Worm (Caenorhabditis elegans) whole organism, young adult: ENCODE results near the gene ZK1320.3.

Source experiments
- B0035.1 ChIP-seq: sonication (generic microtip); optimal IDR thresholded peaks from 2 replicates; lab custom pipeline; 2016; ENCODE audit warnings: missing genetic modification characterization, mild to moderate bottlenecking, missing compliant biosample characterization, missing genotype, missing genetic modification reagents
- B0261.1 ChIP-seq: sonication (generic microtip); optimal IDR thresholded peaks from 2 replicates; lab custom pipeline; 2016; ENCODE audit warnings: mild to moderate bottlenecking, missing genetic modification characterization, moderate library complexity, missing compliant biosample characterization
- C06A6.2 ChIP-seq: fragments of 200-800 bp; sonication (Bioruptor generic); conservative IDR thresholded peaks from 2 replicates; pipeline ENCODE4 v1.3.6; 2022; ENCODE audit warnings: missing genetic modification characterization, missing compliant biosample characterization
- F10E7.11 ChIP-seq: sonication (generic microtip); optimal IDR thresholded peaks from 2 replicates; lab custom pipeline; 2017; ENCODE audit warnings: mild to moderate bottlenecking, missing genetic modification characterization, moderate library complexity, missing compliant biosample characterization
- F37B4.10 ChIP-seq: fragments of 200-800 bp; sonication (Bioruptor generic); IDR thresholded peaks from 2 replicates; pipeline ENCODE4 v1.3.6; 2022; ENCODE audit warnings: missing genetic modification characterization, missing compliant biosample characterization
- F49E8.2 ChIP-seq: sonication (generic microtip); optimal IDR thresholded peaks from 3 replicates; lab custom pipeline; 2017; ENCODE audit warnings: missing genetic modification characterization, mild to moderate bottlenecking, missing compliant biosample characterization, antibody characterized with exemption, moderate library complexity; ENCODE audit not compliant: insufficient read depth
- F55B11.4 ChIP-seq: sonication (generic microtip); optimal IDR thresholded peaks from 2 replicates; lab custom pipeline; 2016; ENCODE audit warnings: missing compliant biosample characterization, missing genetic modification characterization, borderline replicate concordance; ENCODE audit not compliant: insufficient read depth
- K11D2.4 ChIP-seq: fragments of 200-800 bp; sonication (Bioruptor generic); IDR thresholded peaks from 2 replicates; pipeline ENCODE4 v1.3.6; 2022; ENCODE audit warnings: missing genetic modification reagents, missing genetic modification characterization, missing compliant biosample characterization
- Y53F4B.3 ChIP-seq: fragments of 200-800 bp; sonication (Bioruptor generic); IDR thresholded peaks from 2 replicates; pipeline ENCODE4 v1.3.6; 2022; ENCODE audit warnings: missing genetic modification reagents, missing genetic modification characterization, missing compliant biosample characterization
- Y95B8A.8 ChIP-seq: fragments of 200-800 bp; sonication (Bioruptor generic); IDR thresholded peaks from 2 replicates; pipeline ENCODE4 v1.3.6; 2022; ENCODE audit warnings: missing genetic modification reagents, missing genetic modification characterization, missing compliant biosample characterization
- ZK185.1 ChIP-seq: sonication (generic microtip); optimal IDR thresholded peaks from 2 replicates; lab custom pipeline; 2016; ENCODE audit warnings: mild to moderate bottlenecking, missing genetic modification characterization, missing compliant biosample characterization; ENCODE audit not compliant: poor library complexity, severe bottlenecking
- aptf-3 ChIP-seq: fragments of 200-800 bp; sonication (Bioruptor generic); IDR thresholded peaks from 2 replicates; pipeline ENCODE4 v1.3.6; 2022; ENCODE audit warnings: missing genetic modification characterization, missing compliant biosample characterization
- cebp-2 ChIP-seq: fragments of 200-800 bp; sonication (Bioruptor generic); IDR thresholded peaks from 2 replicates; pipeline ENCODE4 v1.3.6; 2022; ENCODE audit warnings: missing genetic modification characterization, missing compliant biosample characterization
- ceh-91 ChIP-seq: fragments of 200-800 bp; sonication (Bioruptor generic); IDR thresholded peaks from 2 replicates; pipeline ENCODE4 v1.3.6; 2022; ENCODE audit warnings: missing genetic modification reagents, missing genetic modification characterization, missing compliant biosample characterization
- chd-7 ChIP-seq: sonication (generic microtip); optimal IDR thresholded peaks from 2 replicates; lab custom pipeline; 2016; ENCODE audit warnings: mild to moderate bottlenecking, missing genetic modification characterization, moderate library complexity, missing compliant biosample characterization
- die-1 ChIP-seq: sonication (generic microtip); optimal IDR thresholded peaks from 2 replicates; lab custom pipeline; 2016; ENCODE audit warnings: missing genotype, mild to moderate bottlenecking, missing genetic modification characterization, missing compliant biosample characterization
- dox-1 ChIP-seq: fragments of 200-800 bp; sonication (Bioruptor generic); IDR thresholded peaks from 2 replicates; pipeline ENCODE4 v1.3.6; 2022; ENCODE audit warnings: missing genetic modification reagents, missing genetic modification characterization, missing compliant biosample characterization
- dpff-1 ChIP-seq: sonication (generic microtip); optimal IDR thresholded peaks from 2 replicates; lab custom pipeline; 2017; ENCODE audit warnings: mild to moderate bottlenecking, missing genetic modification characterization, missing compliant biosample characterization
- egl-44 ChIP-seq: fragments of 200-800 bp; sonication (Bioruptor generic); IDR thresholded peaks from 2 replicates; pipeline ENCODE4 v1.3.6; 2022; ENCODE audit warnings: missing genetic modification reagents, missing genetic modification characterization, missing compliant biosample characterization
- fkh-3 ChIP-seq: sonication (generic microtip); optimal IDR thresholded peaks from 2 replicates; lab custom pipeline; 2016; ENCODE audit warnings: mild to moderate bottlenecking, missing genetic modification characterization, missing compliant biosample characterization
- lsl-1 ChIP-seq: fragments of 200-800 bp; sonication (Bioruptor generic); optimal IDR thresholded peaks from 2 replicates; lab custom pipeline; 2018; ENCODE audit warnings: mild to moderate bottlenecking, missing genetic modification characterization, moderate library complexity, missing compliant biosample characterization
- lsy-27 ChIP-seq: sonication (generic microtip); optimal IDR thresholded peaks from 2 replicates; lab custom pipeline; 2017; ENCODE audit warnings: missing genetic modification characterization, mild to moderate bottlenecking, missing compliant biosample characterization, antibody characterized with exemption, missing genotype, borderline replicate concordance; ENCODE audit not compliant: insufficient read depth
- madf-10 ChIP-seq: sonication (generic microtip); optimal IDR thresholded peaks from 2 replicates; lab custom pipeline; 2016; ENCODE audit warnings: mild to moderate bottlenecking, missing genetic modification characterization, missing compliant biosample characterization
- madf-6 ChIP-seq: fragments of 200-800 bp; sonication (Bioruptor generic); IDR thresholded peaks from 2 replicates; pipeline ENCODE4 v1.3.6; 2022; ENCODE audit warnings: missing genetic modification reagents, missing genetic modification characterization, missing compliant biosample characterization
- mes-4 ChIP-seq: sonication (generic microtip); optimal IDR thresholded peaks from 2 replicates; lab custom pipeline; 2016; ENCODE audit warnings: missing genotype, missing genetic modification characterization, missing compliant biosample characterization
- nfyb-1 ChIP-seq: fragments of 200-800 bp; sonication (Bioruptor generic); IDR thresholded peaks from 2 replicates; pipeline ENCODE4 v1.3.6; 2022; ENCODE audit warnings: missing genetic modification reagents, missing genetic modification characterization, missing compliant biosample characterization
- nhr-80 ChIP-seq: sonication (generic microtip); optimal IDR thresholded peaks from 2 replicates; lab custom pipeline; 2016; ENCODE audit warnings: missing genetic modification characterization, missing compliant biosample characterization
- pbrm-1 ChIP-seq: fragments of 200-800 bp; sonication (Bioruptor generic); IDR thresholded peaks from 2 replicates; pipeline ENCODE4 v1.3.6; 2022; ENCODE audit warnings: missing genetic modification reagents, missing genetic modification characterization, missing compliant biosample characterization
- rpc-1 ChIP-seq, 2 experiments: fragments of 150-350 bp in 1 of 2; sonication (generic microtip) in 1 of 2; optimal IDR thresholded peaks; 2 replicates each; lab custom pipeline; 2014 to 2018; ENCODE audit warnings: missing biosample characterization in 1 of 2, missing genetic modification characterization in 1 of 2, missing genetic modification reagents in 1 of 2, missing genotype in 1 of 2
- snpc-4 ChIP-seq, 5 experiments: fragments of 150-350 bp in 1 of 5; sonication (generic microtip) in 4 of 5; optimal IDR thresholded peaks; 2 replicates each; lab custom pipeline; 2014 to 2018; ENCODE audit warnings: missing genetic modification characterization in 5 of 5, missing biosample characterization in 3 of 5, antibody characterized with exemption in 2 of 5, mild to moderate bottlenecking in 2 of 5, missing compliant biosample characterization in 2 of 5, missing genotype in 2 of 5, moderate library complexity in 2 of 5, missing genetic modification reagents in 1 of 5
- tbx-9 ChIP-seq: sonication (generic microtip); optimal IDR thresholded peaks from 2 replicates; lab custom pipeline; 2016; ENCODE audit warnings: borderline replicate concordance, missing genetic modification characterization, inconsistent platforms, missing compliant biosample characterization
- unc-130 ChIP-seq: sonication (generic microtip); optimal IDR thresholded peaks from 2 replicates; lab custom pipeline; 2016; ENCODE audit warnings: missing genetic modification reagents, missing genetic modification characterization, missing compliant biosample characterization
- xnd-1 ChIP-seq: sonication (generic microtip); optimal IDR thresholded peaks from 2 replicates; lab custom pipeline; 2016; ENCODE audit warnings: missing genotype, missing genetic modification reagents, missing genetic modification characterization, missing compliant biosample characterization

Gene ZK1320.3

DNA sequence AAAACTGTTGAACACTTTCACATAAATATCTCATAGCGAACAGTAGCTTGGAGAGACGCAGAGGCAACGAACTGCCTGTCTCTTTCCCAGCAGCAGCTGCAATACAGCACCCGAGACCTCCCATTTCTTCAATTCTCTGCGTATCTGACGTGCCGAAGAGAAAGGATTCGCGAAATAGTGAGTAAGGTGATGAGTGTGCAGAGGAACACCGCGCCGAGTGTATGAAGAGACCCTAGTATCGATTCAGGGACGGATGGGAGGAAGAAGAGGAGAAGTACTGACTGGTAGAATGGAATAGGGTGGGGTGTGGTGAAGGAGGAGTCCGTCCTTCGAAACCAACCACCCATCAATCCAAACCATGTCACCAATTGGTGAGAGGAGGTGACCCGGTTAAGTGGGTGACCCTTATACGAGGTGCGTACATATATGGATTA lies 14.1 kb downstream of the ZK1320.3 start (continued):
- no peak for TF ChIP-seq F55B11.4 (tag; lab: Kevin White, UChicago)
- no peak for TF ChIP-seq xnd-1 (tag; lab: Kevin White, UChicago)
- peak; percentile 58; the same call in 1 of the 2 replicates for TF ChIP-seq dox-1 (GFP tag; lab: Robert Waterston, UW)
- TF ChIP-seq, all 124 proteins: peak for 27

ce11 chrII:9644940-9645634 lies 15.1 kb downstream of the ZK1320.3 start:
- no peak for TF ChIP-seq B0261.1 (tag; lab: Kevin White, UChicago)
- 0 out of 2 replicates have a peak, but pooled peaks have one; percentile 31 for TF ChIP-seq madf-6
- TF ChIP-seq K11D2.4 = no peak
- no peak for TF ChIP-seq mes-4
- TF ChIP-seq chd-7 (tag; lab: Kevin White, UChicago) = no peak
- TF ChIP-seq die-1 (tag; lab: Kevin White, UChicago) = no peak
- peak; percentile 50 for TF ChIP-seq nhr-80 (tag; lab: Kevin White, UChicago)
- no peak for TF ChIP-seq lsy-27
- TF ChIP-seq rpc-1 (optimal IDR thresholded peaks at IDR 0.05; lab: Kevin White, UChicago) = no peak
- no peak for TF ChIP-seq rpc-1 (tag; optimal IDR thresholded peaks at IDR 0.05; lab: Kevin White, UChicago)

- TF ChIP-seq egl-44 (no peak), B0035.1 (tag; lab: Kevin White, UChicago) (no peak), nfyb-1 (no peak), Y95B8A.8 (no peak), pbrm-1 (GFP tag; lab: Robert Waterston, UW) (no peak), F37B4.10 (GFP tag; lab: Robert Waterston, UW) (no peak), tbx-9 (tag; lab: Kevin White, UChicago) (no peak), ZK185.1 (tag; lab: Kevin White, UChicago) (no peak), die-1 (tag; lab: Kevin White, UChicago) (no peak), dpff-1 (no peak), unc-130 (GFP tag; lab: Kevin White, UChicago) (no peak), cebp-2 (GFP tag; lab: Robert Waterston, UW) (no peak), aptf-3 (GFP tag; lab: Robert Waterston, UW) (no peak), lsl-1 (GFP tag; lab: Kevin White, UChicago) (no peak), C06A6.2 (GFP tag; lab: Robert Waterston, UW) (no peak), Y53F4B.3 (GFP tag; lab: Robert Waterston, UW) (no peak), snpc-4 (GFP tag; optimal IDR thresholded peaks at IDR 0.05; lab: Kevin White, UChicago) (no peak), snpc-4 (tag; optimal IDR thresholded peaks at IDR 0.05; lab: Kevin White, UChicago) (no peak), F49E8.2 (tag; lab: Kevin White, UChicago) (no peak)
Observed at ce11 chrII:9644438-9644837, 15.8 kb downstream of the ZK1320.3 start, which contains the start of gene fzr-1. fzr-1 (minus strand) TSS chrII:9644466.

DNA sequence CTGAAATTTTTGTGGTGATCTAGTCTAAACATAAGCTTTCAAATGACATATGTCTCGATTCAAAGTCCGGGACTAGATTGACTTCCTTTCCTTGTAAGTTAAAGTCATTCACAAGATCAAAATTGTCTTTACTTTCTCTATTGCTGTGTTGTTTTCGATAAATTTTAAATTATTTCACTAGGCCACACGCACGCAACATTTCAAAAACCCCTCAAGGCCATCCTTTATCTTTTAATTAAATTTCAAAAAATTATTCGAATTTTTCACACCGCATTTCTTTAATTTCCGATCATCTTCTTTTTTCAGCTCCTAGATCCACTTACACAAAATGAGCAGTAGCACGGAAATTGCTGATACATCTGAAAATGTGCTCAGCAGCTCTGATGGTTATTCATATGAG lies 23.9 kb downstream of the ZK1320.3 start, which contains the start of gene ZK1307.7:
TSS of gene ZK1307.7 (plus strand) at position 301 of the 400 bp plus-strand sequence.
- no peak for TF ChIP-seq fkh-3 (tag; lab: Kevin White, UChicago)
- TF ChIP-seq ceh-91 (GFP tag; lab: Robert Waterston, UW) = no peak
- TF ChIP-seq F37B4.10 (GFP tag; lab: Robert Waterston, UW) = no peak
- TF ChIP-seq madf-10 = no peak
- no peak for TF ChIP-seq K11D2.4
- TF ChIP-seq F10E7.11 (tag; lab: Kevin White, UChicago) = no peak
